Fruit fly (Drosophila melanogaster) Kc167 (cell line): Measurements from ENCODE around the gene CG46439.

Experiments used
- Myc ChIP-seq: fragments of >200 bp; optimal IDR thresholded peaks from 2 replicates; lab custom pipeline; 2017; ENCODE audit warnings: missing external identifiers
- Sin3A ChIP-seq: fragments of >200 bp; optimal IDR thresholded peaks from 2 replicates; lab custom pipeline; 2018; ENCODE audit warnings: missing external identifiers
- h ChIP-seq: fragments of >200 bp; optimal IDR thresholded peaks from 3 replicates; lab custom pipeline; 2018; ENCODE audit warnings: missing external identifiers
- insv ChIP-seq: fragments of >200 bp; optimal IDR thresholded peaks from 3 replicates; lab custom pipeline; 2018; ENCODE audit warnings: missing external identifiers
- psq ChIP-seq: fragments of >200 bp; optimal IDR thresholded peaks from 2 replicates; lab custom pipeline; 2017; ENCODE audit warnings: missing external identifiers
- ttk ChIP-seq: sonication (Bioruptor generic); optimal IDR thresholded peaks from 2 replicates; lab custom pipeline; 2017; ENCODE audit warnings: missing external identifiers

Gene CG46439

dm6 chr3L:11107935-11108334 lies 11.9 kb upstream of the CG46439 start, which contains the start of gene CG12522:
CG12522 (plus strand) TSS chr3L:11108235.
- TF ChIP-seq Sin3A (lab: Kevin White, UChicago): no peak
- no peak for TF ChIP-seq h (lab: Kevin White, UChicago)
- TF ChIP-seq Myc (lab: Kevin White, UChicago): no peak
- no peak for TF ChIP-seq ttk (lab: Kevin White, UChicago)

dm6 chr3L:11107432-11107831 lies 11.4 kb upstream of the CG46439 start, which contains the start of gene CG32073:
CG32073 (minus strand) TSS chr3L:11107582.
- TF ChIP-seq ttk (lab: Kevin White, UChicago): no peak
- no peak for TF ChIP-seq psq (lab: Kevin White, UChicago)
- no peak for TF ChIP-seq insv (lab: Kevin White, UChicago)
- TF ChIP-seq Myc (lab: Kevin White, UChicago): no peak
- no peak for TF ChIP-seq h (lab: Kevin White, UChicago)
- no peak for TF ChIP-seq Sin3A (lab: Kevin White, UChicago)

dm6 chr3L:11103773-11104172 lies 7.7 kb upstream of the CG46439 start, which contains the start of gene CG32071:
CG32071 (minus strand) TSS chr3L:11103873.
- TF ChIP-seq ttk (lab: Kevin White, UChicago): no peak
- no peak for TF ChIP-seq h (lab: Kevin White, UChicago)
- TF ChIP-seq Sin3A (lab: Kevin White, UChicago): no peak
- no peak for TF ChIP-seq psq (lab: Kevin White, UChicago)
- TF ChIP-seq insv (lab: Kevin White, UChicago): no peak
- no peak for TF ChIP-seq Myc (lab: Kevin White, UChicago)

dm6 chr3L:11102930-11103329 lies 6.9 kb upstream of the CG46439 start, which contains the start of gene Elo68alpha:
Elo68alpha (minus strand) TSS chr3L:11103030.
- TF ChIP-seq insv (lab: Kevin White, UChicago) (no peak), h (lab: Kevin White, UChicago) (no peak), psq (lab: Kevin White, UChicago) (no peak), Myc (lab: Kevin White, UChicago) (no peak), ttk (lab: Kevin White, UChicago) (no peak), Sin3A (lab: Kevin White, UChicago) (no peak)

- TF ChIP-seq Sin3A (lab: Kevin White, UChicago) (no peak), insv (lab: Kevin White, UChicago) (no peak)
These were observed 5.6 kb upstream of the CG46439 start, which contains the start of gene Elo68beta for dm6 chr3L:11101598-11101997. Elo68beta (minus strand) TSS chr3L:11101698.

dm6 chr3L:11097982-11098663 lies 2.1 kb upstream of the CG46439 start, which contains the start of the genes Irbp18 and APP-BP1:
Irbp18 (minus strand) TSS chr3L:11098186.
APP-BP1 (plus strand) TSS chr3L:11098412.
- TF ChIP-seq Myc (lab: Kevin White, UChicago) (no peak), h (lab: Kevin White, UChicago) (no peak), psq (lab: Kevin White, UChicago) (no peak)

dm6 chr3L:11094279-11094678 lies 1.8 kb downstream of the CG46439 start:
- no peak for TF ChIP-seq Myc (lab: Kevin White, UChicago)
- no peak for TF ChIP-seq h (lab: Kevin White, UChicago)
- no peak for TF ChIP-seq Sin3A (lab: Kevin White, UChicago)
- TF ChIP-seq insv (lab: Kevin White, UChicago): no peak
- no peak for TF ChIP-seq psq (lab: Kevin White, UChicago)
- TF ChIP-seq ttk (lab: Kevin White, UChicago): no peak

dm6 chr3L:11093046-11093520 lies 3.0 kb downstream of the CG46439 start, which contains the start of gene JIL-1:
JIL-1 (minus strand) TSS chr3L:11093193.
- no peak for TF ChIP-seq psq (lab: Kevin White, UChicago)
- no peak for TF ChIP-seq Sin3A (lab: Kevin White, UChicago)
- no peak for TF ChIP-seq h (lab: Kevin White, UChicago)
- TF ChIP-seq ttk (lab: Kevin White, UChicago): no peak
- no peak for TF ChIP-seq insv (lab: Kevin White, UChicago)
- no peak for TF ChIP-seq Myc (lab: Kevin White, UChicago)

- no peak for TF ChIP-seq insv (lab: Kevin White, UChicago)
- TF ChIP-seq h (lab: Kevin White, UChicago): no peak
- no peak for TF ChIP-seq Sin3A (lab: Kevin White, UChicago)
- TF ChIP-seq psq (lab: Kevin White, UChicago): no peak
- TF ChIP-seq Myc (lab: Kevin White, UChicago): no peak
- TF ChIP-seq ttk (lab: Kevin White, UChicago): no peak
These were observed 3.5 kb downstream of the CG46439 start for dm6 chr3L:11092610-11092961.

- no peak for TF ChIP-seq Sin3A (lab: Kevin White, UChicago)
- TF ChIP-seq ttk (lab: Kevin White, UChicago): no peak
These were observed 4.0 kb downstream of the CG46439 start for dm6 chr3L:11091943-11092609.

dm6 chr3L:11089805-11090440 lies 6.1 kb downstream of the CG46439 start:
- TF ChIP-seq insv (lab: Kevin White, UChicago) (no peak), psq (lab: Kevin White, UChicago) (no peak), h (lab: Kevin White, UChicago) (no peak)
